Worm (Caenorhabditis elegans) whole organism, late embryonic: Measurements from ENCODE around the gene nhr-127.

Experiments used
- C08G9.2 ChIP-seq: sonication (generic microtip); optimal IDR thresholded peaks from 2 replicates; lab custom pipeline; 2016; ENCODE audit warnings: mild to moderate bottlenecking, missing genetic modification characterization, moderate library complexity, missing compliant biosample characterization
- K02D7.2 ChIP-seq: sonication (generic microtip); optimal IDR thresholded peaks from 2 replicates; lab custom pipeline; 2017; ENCODE audit warnings: mild to moderate bottlenecking, missing genetic modification characterization, missing compliant biosample characterization
- T23F11.4 ChIP-seq: fragments of 200-800 bp; sonication (Bioruptor generic); optimal IDR thresholded peaks from 2 replicates; lab custom pipeline; 2018; ENCODE audit warnings: mild to moderate bottlenecking, missing genetic modification characterization, missing compliant biosample characterization
- ahr-1 ChIP-seq: sonication (generic microtip); optimal IDR thresholded peaks from 2 replicates; lab custom pipeline; 2016; ENCODE audit warnings: missing genetic modification characterization, missing compliant biosample characterization
- ceh-14 ChIP-seq: sonication (generic microtip); optimal IDR thresholded peaks from 2 replicates; lab custom pipeline; 2016; ENCODE audit warnings: missing genotype, missing genetic modification characterization, missing compliant biosample characterization
- ceh-22 ChIP-seq: sonication (generic microtip); optimal IDR thresholded peaks from 2 replicates; lab custom pipeline; 2017; ENCODE audit warnings: missing biosample characterization, missing genetic modification characterization
- ceh-31 ChIP-seq: sonication (generic microtip); optimal IDR thresholded peaks from 2 replicates; lab custom pipeline; 2016; ENCODE audit warnings: missing genetic modification characterization, missing compliant biosample characterization
- ceh-34 ChIP-seq: sonication (generic microtip); optimal IDR thresholded peaks from 2 replicates; lab custom pipeline; 2016; ENCODE audit warnings: mild to moderate bottlenecking, missing genetic modification characterization, missing compliant biosample characterization
- ceh-48 ChIP-seq: sonication (generic microtip); optimal IDR thresholded peaks from 2 replicates; lab custom pipeline; 2016; ENCODE audit warnings: missing genetic modification characterization, inconsistent platforms, missing compliant biosample characterization
- ceh-6 ChIP-seq: fragments of 200-800 bp; sonication (Bioruptor generic); optimal IDR thresholded peaks from 2 replicates; lab custom pipeline; 2018; ENCODE audit warnings: mild to moderate bottlenecking, missing genetic modification characterization, missing compliant biosample characterization
- ceh-9 ChIP-seq: sonication (generic microtip); optimal IDR thresholded peaks from 2 replicates; lab custom pipeline; 2016; ENCODE audit warnings: mild to moderate bottlenecking, missing genetic modification characterization, inconsistent platforms, missing compliant biosample characterization
- che-1 ChIP-seq: sonication (generic microtip); optimal IDR thresholded peaks from 2 replicates; lab custom pipeline; 2016; ENCODE audit warnings: mild to moderate bottlenecking, missing genetic modification characterization, missing compliant biosample characterization
- elt-2 ChIP-seq: sonication (generic microtip); optimal IDR thresholded peaks from 2 replicates; lab custom pipeline; 2016; ENCODE audit warnings: missing genetic modification reagents, missing genetic modification characterization, missing compliant biosample characterization
- elt-4 ChIP-seq: sonication (generic microtip); optimal IDR thresholded peaks from 2 replicates; lab custom pipeline; 2016; ENCODE audit warnings: missing genetic modification characterization, missing compliant biosample characterization
- ets-4 ChIP-seq: sonication (generic microtip); optimal IDR thresholded peaks from 2 replicates; lab custom pipeline; 2016; ENCODE audit warnings: missing genetic modification characterization, missing compliant biosample characterization
- fkh-6 ChIP-seq: sonication (generic microtip); optimal IDR thresholded peaks from 2 replicates; lab custom pipeline; 2016; ENCODE audit warnings: missing genetic modification characterization, missing compliant biosample characterization
- hlh-13 ChIP-seq: fragments of 200-800 bp; sonication (Bioruptor generic); optimal IDR thresholded peaks from 2 replicates; lab custom pipeline; 2018; ENCODE audit warnings: mild to moderate bottlenecking, missing genetic modification characterization, missing compliant biosample characterization
- hlh-15 ChIP-seq: sonication (generic microtip); optimal IDR thresholded peaks from 2 replicates; lab custom pipeline; 2016; ENCODE audit warnings: missing genetic modification characterization, missing compliant biosample characterization
- hlh-30 ChIP-seq: sonication (generic microtip); optimal IDR thresholded peaks from 2 replicates; lab custom pipeline; 2017; ENCODE audit warnings: antibody characterized with exemption, missing genetic modification characterization, missing compliant biosample characterization; ENCODE audit not compliant: insufficient read depth
- hlh-6 ChIP-seq: sonication (generic microtip); optimal IDR thresholded peaks from 2 replicates; lab custom pipeline; 2016; ENCODE audit warnings: missing genotype, missing genetic modification characterization, missing compliant biosample characterization
- lin-11 ChIP-seq: fragments of 200-800 bp; sonication (Bioruptor generic); optimal IDR thresholded peaks from 2 replicates; lab custom pipeline; 2018; ENCODE audit warnings: mild to moderate bottlenecking, missing genetic modification characterization, missing compliant biosample characterization
- nfya-1 ChIP-seq: sonication (generic microtip); optimal IDR thresholded peaks from 2 replicates; lab custom pipeline; 2017; ENCODE audit warnings: missing genetic modification characterization, mild to moderate bottlenecking, missing compliant biosample characterization, antibody characterized with exemption, moderate library complexity
- nhr-232 ChIP-seq: sonication (generic microtip); optimal IDR thresholded peaks from 2 replicates; lab custom pipeline; 2016; ENCODE audit warnings: missing genetic modification characterization, missing compliant biosample characterization
- npax-4 ChIP-seq: sonication (generic microtip); optimal IDR thresholded peaks from 2 replicates; lab custom pipeline; 2016; ENCODE audit warnings: missing genetic modification characterization, missing compliant biosample characterization
- pat-9 ChIP-seq: fragments of 200-800 bp; sonication (Bioruptor generic); optimal IDR thresholded peaks from 2 replicates; lab custom pipeline; 2018; ENCODE audit warnings: mild to moderate bottlenecking, missing genetic modification characterization, moderate library complexity, missing compliant biosample characterization
- pha-2 ChIP-seq: sonication (generic microtip); optimal IDR thresholded peaks from 2 replicates; lab custom pipeline; 2017; ENCODE audit warnings: mild to moderate bottlenecking, missing genetic modification characterization, missing compliant biosample characterization
- pha-4 ChIP-seq: fragments of 150-350 bp; optimal IDR thresholded peaks from 2 replicates; lab custom pipeline; 2018; ENCODE audit warnings: missing biosample characterization, missing genetic modification reagents, missing genetic modification characterization
- ref-2 ChIP-seq: sonication (generic microtip); optimal IDR thresholded peaks from 2 replicates; lab custom pipeline; 2016; ENCODE audit warnings: missing genetic modification characterization, missing compliant biosample characterization
- sdc-2 ChIP-seq: sonication (generic microtip); optimal IDR thresholded peaks from 2 replicates; lab custom pipeline; 2016; ENCODE audit warnings: missing genotype, missing genetic modification characterization, missing compliant biosample characterization
- sox-2 ChIP-seq: fragments of 200-800 bp; sonication (Bioruptor generic); IDR thresholded peaks from 2 replicates; pipeline ENCODE4 v1.3.6; 2022; ENCODE audit warnings: missing genetic modification reagents, missing genetic modification characterization, missing compliant biosample characterization
- syd-9 ChIP-seq: sonication (generic microtip); optimal IDR thresholded peaks from 2 replicates; lab custom pipeline; 2016; ENCODE audit warnings: mild to moderate bottlenecking, missing genetic modification characterization, moderate library complexity, missing compliant biosample characterization
- tbx-7 ChIP-seq: sonication (generic microtip); optimal IDR thresholded peaks from 2 replicates; lab custom pipeline; 2016; ENCODE audit warnings: missing genotype, missing genetic modification characterization, missing compliant biosample characterization
- unc-3 ChIP-seq, 2 experiments: fragments of 200-800 bp in 1 of 2; sonication (Bioruptor generic) in 1 of 2; sonication (generic microtip) in 1 of 2; conservative IDR thresholded peaks in 1 of 2; optimal IDR thresholded peaks in 1 of 2; 2 replicates each; pipeline versions ENCODE4 v1.3.6 to Lab custom; 2016 to 2022; ENCODE audit warnings: missing compliant biosample characterization in 2 of 2, missing genetic modification characterization in 2 of 2, missing genetic modification reagents in 1 of 2
- unc-42 ChIP-seq: sonication (generic microtip); optimal IDR thresholded peaks from 2 replicates; lab custom pipeline; 2016; ENCODE audit warnings: missing genotype, missing genetic modification characterization, missing compliant biosample characterization
- unc-55 ChIP-seq: sonication (generic microtip); optimal IDR thresholded peaks from 2 replicates; lab custom pipeline; 2017; ENCODE audit warnings: missing biosample characterization, missing genetic modification reagents, missing genetic modification characterization
- unc-86 ChIP-seq: sonication (generic microtip); optimal IDR thresholded peaks from 2 replicates; lab custom pipeline; 2016; ENCODE audit warnings: missing genetic modification characterization, missing compliant biosample characterization

nhr-127 gene

DNA sequence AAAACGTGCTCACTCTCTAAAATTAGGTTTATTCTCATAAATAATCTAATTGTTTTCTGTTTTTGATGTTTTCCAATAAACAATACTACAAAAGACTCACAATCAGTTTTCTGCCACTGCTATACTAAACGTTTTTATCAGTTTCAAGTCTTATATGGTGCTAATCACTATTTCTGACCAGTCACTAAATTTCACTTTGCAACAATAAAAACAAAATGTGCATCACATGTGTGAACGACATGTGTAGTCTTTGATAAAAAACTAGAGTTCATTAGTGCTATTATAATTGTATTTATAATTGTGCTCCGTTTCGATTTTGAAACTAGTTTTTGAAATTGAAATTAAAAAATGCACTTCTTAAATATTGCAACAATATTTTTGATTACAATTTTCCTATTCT is 18.1 kb downstream of the nhr-127 start, which contains the start of gene cyp-37B1:
Gene cyp-37B1, plus strand, starts transcription at position 199 of the 400 bp plus-strand sequence.
- no peak for TF ChIP-seq unc-55
- TF ChIP-seq ahr-1 = no peak
- no peak for TF ChIP-seq npax-4 (tag; lab: Kevin White, UChicago)
- TF ChIP-seq elt-4 = no peak
- TF ChIP-seq elt-2 (tag; lab: Kevin White, UChicago) = peak; percentile 18

DNA sequence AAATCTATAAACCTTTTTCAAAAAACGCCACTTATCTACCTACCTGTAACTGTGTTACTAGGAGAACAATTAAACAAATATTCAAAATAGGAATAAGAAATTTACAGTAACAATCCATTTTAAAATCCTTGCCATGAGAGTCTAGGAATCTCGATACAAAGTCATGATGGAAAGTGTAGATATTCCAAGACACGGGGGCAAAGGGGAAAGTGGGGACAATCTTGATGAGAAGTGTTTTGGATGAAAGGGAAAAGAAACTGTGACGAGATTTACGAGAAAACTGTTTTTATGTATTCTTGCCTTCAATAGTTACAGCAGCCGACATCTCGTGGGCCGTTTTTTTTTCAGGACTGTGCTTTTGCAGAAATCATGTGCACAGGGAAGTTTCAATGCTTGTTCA is 22.4 kb downstream of the nhr-127 start, which contains the start of gene F28G4.2:
Gene F28G4.2, minus strand, starts transcription at position 175 of the 400 bp plus-strand sequence.
- TF ChIP-seq hlh-15 = no peak
- TF ChIP-seq ceh-9 (tag; lab: Kevin White, UChicago) = no peak
- no peak for TF ChIP-seq unc-42
- no peak for TF ChIP-seq hlh-6 (tag; lab: Kevin White, UChicago)
- TF ChIP-seq unc-3 (GFP tag; conservative IDR thresholded peaks at IDR 0.05; lab: Robert Waterston, UW) = no peak
- no peak for TF ChIP-seq unc-3 (tag; optimal IDR thresholded peaks at IDR 0.05; lab: Kevin White, UChicago)
- TF ChIP-seq nhr-232 = no peak
- no peak for TF ChIP-seq ceh-14 (tag; lab: Kevin White, UChicago)
- no peak for TF ChIP-seq syd-9 (tag; lab: Kevin White, UChicago)
- no peak for TF ChIP-seq pat-9
- TF ChIP-seq hlh-30 (tag; lab: Kevin White, UChicago) = no peak
- TF ChIP-seq sdc-2 (tag; lab: Kevin White, UChicago) = no peak
- no peak for TF ChIP-seq ets-4 (tag; lab: Kevin White, UChicago)
- TF ChIP-seq ceh-34 (tag; lab: Kevin White, UChicago) = no peak
- TF ChIP-seq unc-86 = no peak
- no peak for TF ChIP-seq fkh-6 (tag; lab: Kevin White, UChicago)

DNA sequence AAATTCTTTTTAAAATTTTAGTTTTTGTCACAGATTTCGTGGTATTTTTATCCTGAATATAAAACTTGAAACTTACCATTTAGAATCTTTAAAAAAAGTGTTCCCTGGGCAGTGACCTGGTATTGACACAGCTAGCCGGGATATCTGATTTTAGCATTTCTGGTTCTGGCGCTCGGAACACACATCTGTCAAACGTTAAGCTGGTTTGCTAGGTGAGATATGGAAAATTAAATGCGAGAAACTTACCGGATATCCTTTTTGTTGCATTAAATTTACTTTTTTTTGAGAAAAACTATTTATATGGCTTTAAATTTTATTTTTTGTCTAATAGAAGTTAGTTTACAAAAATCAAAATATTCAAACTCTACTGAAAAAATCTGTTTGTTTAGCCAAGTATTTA is 26.0 kb downstream of the nhr-127 start, which contains the start of gene F28G4.4:
Gene F28G4.4, minus strand, starts transcription at position 101 of the 400 bp plus-strand sequence.
- TF ChIP-seq che-1 = no peak
- no peak for TF ChIP-seq pha-4
- no peak for TF ChIP-seq lin-11
- TF ChIP-seq ceh-6 (GFP tag; lab: Kevin White, UChicago) = no peak
- no peak for TF ChIP-seq ceh-48 (tag; lab: Kevin White, UChicago)
- TF ChIP-seq unc-86 = no peak
- TF ChIP-seq hlh-6 (tag; lab: Kevin White, UChicago) = no peak
- TF ChIP-seq sdc-2 (tag; lab: Kevin White, UChicago) = no peak
- TF ChIP-seq, all 69 proteins: peak for 0

DNA sequence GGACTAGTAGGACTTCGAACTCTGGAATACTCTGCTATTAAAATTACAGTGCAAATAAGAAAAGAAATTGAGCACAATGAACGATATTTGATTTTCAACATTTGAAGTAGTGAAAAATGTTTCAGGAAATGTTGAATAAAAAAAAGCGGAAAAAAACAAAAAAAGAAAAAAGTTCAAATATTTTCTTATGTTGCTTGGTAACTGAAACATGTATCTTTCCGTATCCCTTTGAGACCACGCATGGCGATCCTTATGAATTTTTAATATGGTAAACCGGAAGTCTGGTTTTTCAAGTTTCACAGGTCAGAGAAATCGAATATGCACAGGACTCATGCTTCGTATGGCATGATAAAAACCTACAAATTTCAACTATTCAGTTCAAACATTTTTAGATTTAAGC is 27.8 kb downstream of the nhr-127 start, which contains the start of gene F28G4.3:
Gene F28G4.3, minus strand, starts transcription at position 101 of the 400 bp plus-strand sequence.
- TF ChIP-seq hlh-15 (no peak), ceh-31 (tag; lab: Kevin White, UChicago) (no peak), ref-2 (tag; lab: Kevin White, UChicago) (no peak), K02D7.2 (tag; lab: Kevin White, UChicago) (no peak), nfya-1 (no peak), ceh-14 (tag; lab: Kevin White, UChicago) (no peak)

DNA sequence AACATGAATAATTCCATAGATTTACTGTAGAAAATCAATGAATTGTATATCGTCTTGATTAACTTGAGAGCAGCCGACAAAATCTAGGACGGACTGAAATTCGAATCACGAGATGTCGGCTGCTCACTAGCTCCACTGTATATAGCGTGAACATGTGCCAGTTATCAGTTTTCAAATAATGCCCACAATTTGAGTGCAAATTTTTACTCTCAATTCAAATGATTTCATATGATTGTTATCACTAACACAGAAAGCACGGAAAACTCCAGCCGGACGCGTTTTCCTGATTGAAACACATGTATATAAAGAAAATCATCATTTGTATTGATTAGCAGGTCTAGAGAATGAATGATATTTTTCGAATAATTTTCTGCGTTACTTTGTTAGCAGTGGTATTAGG is 32.6 kb downstream of the nhr-127 start, which contains the start of gene oac-5:
Gene oac-5, plus strand, starts transcription at position 301 of the 400 bp plus-strand sequence.
- no peak for TF ChIP-seq hlh-13 (GFP tag; lab: Kevin White, UChicago)
- TF ChIP-seq hlh-15 = no peak
- no peak for TF ChIP-seq pha-2 (tag; lab: Kevin White, UChicago)

DNA sequence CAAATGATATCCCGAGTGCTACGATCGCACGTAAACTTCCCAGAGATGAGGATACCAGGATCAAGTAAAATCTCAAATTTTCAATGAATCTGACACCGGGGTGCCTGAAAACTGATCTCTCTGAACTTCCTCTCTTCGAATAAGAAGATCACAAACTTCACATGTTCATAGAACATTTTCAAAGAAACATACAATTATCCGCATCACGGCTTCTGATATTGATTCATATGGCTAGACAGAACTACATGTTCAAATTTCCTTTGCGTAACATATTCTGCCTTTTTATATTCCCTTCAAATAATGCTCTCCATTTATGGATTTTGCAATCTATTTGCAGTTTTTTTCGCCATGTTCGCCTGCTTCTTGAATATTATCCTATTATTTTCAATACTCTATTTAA is 37.3 kb downstream of the nhr-127 start, which contains the start of gene srbc-83:
Gene srbc-83, plus strand, starts transcription at position 301 of the 400 bp plus-strand sequence.
- no peak for TF ChIP-seq unc-42
- TF ChIP-seq C08G9.2 (tag; lab: Kevin White, UChicago) = no peak
- TF ChIP-seq ahr-1 = no peak
- no peak for TF ChIP-seq tbx-7
- TF ChIP-seq ets-4 (tag; lab: Kevin White, UChicago) = no peak
- TF ChIP-seq sox-2 (GFP tag; lab: Robert Waterston, UW) = no peak
- no peak for TF ChIP-seq ceh-22 (tag; lab: Kevin White, UChicago)
- no peak for TF ChIP-seq T23F11.4 (GFP tag; lab: Kevin White, UChicago)
